Worm (Caenorhabditis elegans): ENCODE measurements around the gene gbb-2.
A peak's percentile ranks its signal among the peaks of the same experiment; 100 is the strongest.

Gene gbb-2

DNA sequence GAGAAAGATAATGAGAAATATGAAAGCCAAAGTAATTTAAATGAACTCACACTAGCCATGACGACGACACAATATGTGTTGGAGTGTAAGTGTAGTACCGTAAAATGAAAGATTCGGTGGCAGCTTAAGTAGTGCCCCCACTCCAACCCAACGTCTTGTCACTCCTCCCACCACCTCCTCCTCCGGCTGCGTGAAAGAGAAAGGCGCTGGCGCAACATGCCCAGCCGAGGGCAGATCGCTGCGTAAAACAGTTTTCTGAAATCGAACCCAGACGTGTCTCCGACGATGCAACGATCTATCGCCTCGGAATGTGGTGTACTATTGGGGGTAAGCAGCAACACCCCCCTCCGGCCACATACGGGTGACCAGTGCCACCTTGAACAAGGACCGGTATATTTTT, 10.5 kb upstream of the gbb-2 start, which contains the start of gene ZK180.5:
Gene ZK180.5, minus strand, starts transcription at position 101 of the 400 bp plus-strand sequence.
- TF ChIP-seq swsn-7 (tag; optimal IDR thresholded peaks at IDR 0.05) (no peak), blmp-1 (tag; optimal IDR thresholded peaks at IDR 0.05) (peak; percentile 34)

DNA sequence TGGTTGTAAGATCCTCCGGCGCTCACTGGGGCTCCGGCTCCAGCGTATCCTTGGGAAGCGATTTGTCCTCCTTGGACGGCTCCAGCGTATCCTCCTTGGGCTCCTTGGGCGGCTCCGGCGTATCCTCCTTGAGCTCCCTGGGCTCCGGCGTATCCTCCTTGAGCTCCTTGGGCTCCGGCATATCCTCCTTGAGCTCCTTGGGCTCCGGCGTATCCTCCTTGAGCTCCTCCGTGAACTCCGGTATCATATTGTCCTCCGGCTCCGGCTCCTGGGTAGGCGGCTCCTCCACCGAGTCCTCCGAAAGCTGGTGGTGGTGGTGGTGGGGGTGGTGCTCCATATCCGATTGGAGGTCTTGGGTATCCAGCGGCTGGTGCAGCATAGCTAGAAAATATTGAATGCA, 9.9 kb upstream of the gbb-2 start:
- TF ChIP-seq lin-14 (GFP tag; optimal IDR thresholded peaks at IDR 0.05) = no peak
- peak; percentile 2 for TF ChIP-seq ceh-8 (GFP tag; optimal IDR thresholded peaks at IDR 0.05)

DNA sequence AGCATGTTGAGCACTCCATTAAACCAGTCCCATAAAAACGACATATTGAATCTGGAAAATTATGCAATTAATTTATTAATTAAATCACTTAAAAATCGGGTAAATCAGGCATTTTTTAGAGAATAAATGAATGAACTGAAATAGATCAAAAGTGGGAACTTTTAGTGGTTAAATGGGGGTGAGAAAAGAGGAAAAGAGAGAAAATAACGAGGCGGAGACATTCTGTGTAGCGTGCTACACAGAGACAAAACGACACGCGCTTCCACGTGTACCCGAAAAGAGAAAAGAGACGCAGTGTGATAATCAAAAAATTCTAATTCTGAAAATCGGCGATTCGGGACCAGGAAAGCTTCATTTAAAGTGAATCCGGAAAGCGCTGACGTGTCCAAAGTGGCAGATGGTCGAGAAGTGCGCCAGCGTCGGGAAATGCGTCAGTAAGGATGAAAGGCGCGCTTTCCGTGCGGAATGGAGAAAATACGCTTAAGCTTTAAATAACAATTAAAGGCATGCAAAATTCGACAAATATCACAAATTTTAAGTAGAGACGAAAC, 6.8 kb upstream of the gbb-2 start, which contains the start of gene sar-1:
Gene sar-1, minus strand, starts transcription at position 51 of the 551 bp plus-strand sequence.
- TF ChIP-seq swsn-7 (tag; optimal IDR thresholded peaks at IDR 0.05) (peak; percentile 90), efl-1 (optimal IDR thresholded peaks at IDR 0.05) (peak; percentile 80 to 85), efl-1 (GFP tag; optimal IDR thresholded peaks at IDR 0.05 in 1 of 2) (peak; percentile 76 to 98), ztf-11 (tag; optimal IDR thresholded peaks at IDR 0.05) (peak in 1 of 2 experiments; percentile 31), dsc-1 (tag; optimal IDR thresholded peaks at IDR 0.05) (peak; percentile 91), ces-1 (GFP tag; optimal IDR thresholded peaks at IDR 0.05) (no peak), aha-1 (tag; optimal IDR thresholded peaks at IDR 0.05) (peak; percentile 17), sptf-1 (tag; optimal IDR thresholded peaks at IDR 0.05) (no peak), nhr-28 (tag; optimal IDR thresholded peaks at IDR 0.05) (no peak), vab-15 (tag; optimal IDR thresholded peaks at IDR 0.05) (no peak), lin-35 (GFP tag; optimal IDR thresholded peaks at IDR 0.05) (peak; percentile 82 to 87), hlh-17 (GFP tag; optimal IDR thresholded peaks at IDR 0.05; ENCODE audit: borderline replicate concordance) (no peak), Y116A8C.19 (tag; optimal IDR thresholded peaks at IDR 0.05; ENCODE audit: borderline replicate concordance) (no peak), nhr-20 (tag; optimal IDR thresholded peaks at IDR 0.05) (peak; percentile 86), nhr-77 (tag; optimal IDR thresholded peaks at IDR 0.05) (peak; percentile 64), C16A3.4 (tag; optimal IDR thresholded peaks at IDR 0.05) (peak; percentile 73), nhr-76 (tag; optimal IDR thresholded peaks at IDR 0.05) (no peak), unc-86 (tag; optimal IDR thresholded peaks at IDR 0.05) (peak; percentile 88), pqm-1 (tag; optimal IDR thresholded peaks at IDR 0.05) (no peak), nhr-71 (tag; optimal IDR thresholded peaks at IDR 0.05) (peak; percentile 93), ets-5 (GFP tag; IDR thresholded peaks at IDR 0.05) (no peak), tbx-2 (tag; optimal IDR thresholded peaks at IDR 0.05) (peak; percentile 88), mef-2 (tag; optimal IDR thresholded peaks at IDR 0.05) (no peak), fkh-10 (GFP tag; optimal IDR thresholded peaks at IDR 0.05) (peak; percentile 54), lir-3 (tag; optimal IDR thresholded peaks at IDR 0.05; ENCODE audit: poor library complexity) (no peak), pax-3 (tag; optimal IDR thresholded peaks at IDR 0.05) (peak; percentile 72), sup-37 (GFP tag; optimal IDR thresholded peaks at IDR 0.05) (peak; percentile 69), ceh-82 (tag; optimal IDR thresholded peaks at IDR 0.05) (peak; percentile 73 to 80 (median 80)), lin-15B (tag; optimal IDR thresholded peaks at IDR 0.05) (peak; percentile 63), nhr-90 (tag; optimal IDR thresholded peaks at IDR 0.05; ENCODE audit: poor library complexity) (peak; percentile 77), ama-1 (optimal IDR thresholded peaks at IDR 0.05) (no peak), lin-14 (GFP tag; optimal IDR thresholded peaks at IDR 0.05) (peak; percentile 88), F16B12.6 (tag; optimal IDR thresholded peaks at IDR 0.05) (peak; percentile 60), elt-3 (tag; optimal IDR thresholded peaks at IDR 0.05) (peak in 2 of 6 experiments; percentile 13 to 27), lin-39 (tag; optimal IDR thresholded peaks at IDR 0.05) (peak; percentile 74), C34B4.2 (tag; optimal IDR thresholded peaks at IDR 0.05) (no peak), ztf-4 (tag; optimal IDR thresholded peaks at IDR 0.05) (peak; percentile 53), nhr-237 (tag; optimal IDR thresholded peaks at IDR 0.05) (peak; percentile 41), hpl-2 (GFP tag; optimal IDR thresholded peaks at IDR 0.05) (peak; percentile 52), lsy-2 (tag; optimal IDR thresholded peaks at IDR 0.05) (peak; percentile 85 to 89), snpc-4 (tag; optimal IDR thresholded peaks at IDR 0.05) (peak; percentile 41), alr-1 (tag; optimal IDR thresholded peaks at IDR 0.05; ENCODE audit: borderline replicate concordance) (no peak), irx-1 (tag; optimal IDR thresholded peaks at IDR 0.05) (peak; percentile 85), unc-130 (tag; optimal IDR thresholded peaks at IDR 0.05) (peak; percentile 35), hlh-4 (tag; optimal IDR thresholded peaks at IDR 0.05) (no peak), zip-4 (GFP tag; optimal IDR thresholded peaks at IDR 0.05) (peak; percentile 59)
